Fruit fly (Drosophila melanogaster): Measurements from ENCODE around the gene Alp9.
A peak's percentile ranks its signal among the peaks of the same experiment; 100 is the strongest.

Alp9 gene

DNA sequence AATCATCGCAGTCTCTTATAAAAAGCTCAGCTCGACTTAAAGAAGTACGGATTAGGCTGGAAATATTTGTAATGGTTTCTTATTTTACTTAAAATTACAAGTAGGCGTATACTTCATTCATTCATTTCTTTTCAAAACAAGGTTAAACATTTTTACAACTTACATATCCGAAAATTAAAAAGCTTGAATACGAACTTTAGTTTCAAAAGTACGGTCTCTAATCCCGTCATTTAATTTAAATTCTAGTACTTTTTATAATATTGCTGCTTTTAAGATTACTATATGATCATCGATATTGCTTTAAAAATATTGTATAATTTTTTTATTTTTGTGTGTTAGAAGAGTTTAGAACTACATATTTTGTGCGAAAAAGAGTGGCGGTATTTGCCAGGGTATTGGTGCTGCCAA lies 34.8 kb downstream of the Alp9 start (continued):
- peak; percentile 65 for TF ChIP-seq CG31627 (GFP tag; optimal IDR thresholded peaks at IDR 0.05)
- no peak for TF ChIP-seq CG7368 (GFP tag; optimal IDR thresholded peaks at IDR 0.05)
- TF ChIP-seq CG4318 (GFP tag; optimal IDR thresholded peaks at IDR 0.05): peak; percentile 29
- peak; percentile 64 for TF ChIP-seq CG32006 (GFP tag; optimal IDR thresholded peaks at IDR 0.05)
- no peak for TF ChIP-seq Sox15 (GFP tag; optimal IDR thresholded peaks at IDR 0.05)
- TF ChIP-seq CG11762 (GFP tag; optimal IDR thresholded peaks at IDR 0.05; ENCODE audit: insufficient read depth): no peak
- TF ChIP-seq CG16779 (tag; optimal IDR thresholded peaks at IDR 0.05): no peak
- TF ChIP-seq CG1621 (tag; optimal IDR thresholded peaks at IDR 0.05): no peak
- TF ChIP-seq CG9139 (GFP tag; optimal IDR thresholded peaks at IDR 0.05): no peak
- peak; percentile 13 for TF ChIP-seq CG6792 (GFP tag; optimal IDR thresholded peaks at IDR 0.05)
- peak; percentile 60 for TF ChIP-seq Sox14 (GFP tag; optimal IDR thresholded peaks at IDR 0.05)
- no peak for TF ChIP-seq CG11902 (GFP tag; optimal IDR thresholded peaks at IDR 0.05)

DNA sequence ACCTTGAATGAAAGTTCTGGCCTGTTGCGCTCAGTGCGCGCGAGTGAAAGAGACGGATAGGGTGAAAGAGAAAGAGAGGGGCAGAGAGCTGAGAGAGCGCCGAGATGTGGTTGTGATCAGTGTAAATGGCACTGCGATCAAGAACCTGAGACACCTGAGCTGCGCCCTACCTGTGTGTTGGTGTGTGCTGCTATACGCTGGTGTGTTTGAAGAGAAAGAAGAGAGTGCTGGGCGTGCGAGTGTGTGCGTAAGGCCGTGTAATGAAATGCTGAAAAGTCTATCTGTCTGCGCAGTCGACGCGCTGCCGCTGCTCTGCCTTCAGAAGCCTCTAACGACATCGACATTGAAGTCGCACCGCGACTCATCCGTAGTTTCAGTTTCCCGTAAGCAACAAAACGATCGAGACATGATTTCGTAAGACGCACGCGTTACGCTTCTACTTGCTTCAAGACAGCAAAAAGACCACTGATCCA lies 35.3 kb downstream of the Alp9 start, which contains the start of gene Blimp-1:
Blimp-1 (plus strand) TSS at position 376 of the 473 bp plus-strand sequence.
- no peak for TF ChIP-seq CG11294 (GFP tag; IDR thresholded peaks at IDR 0.05)
- TF ChIP-seq Sox102F (GFP tag; optimal IDR thresholded peaks at IDR 0.05): no peak
- peak; percentile 74 for TF ChIP-seq Blimp-1 (GFP tag; optimal IDR thresholded peaks at IDR 0.05)
- TF ChIP-seq ss (GFP tag; optimal IDR thresholded peaks at IDR 0.05): no peak
- TF ChIP-seq achi (GFP tag; optimal IDR thresholded peaks at IDR 0.05): no peak
- no peak for TF ChIP-seq Hr4 (GFP tag; optimal IDR thresholded peaks at IDR 0.05)
- no peak for TF ChIP-seq Smox (GFP tag; optimal IDR thresholded peaks at IDR 0.05)
- TF ChIP-seq CG3919 (GFP tag; optimal IDR thresholded peaks at IDR 0.05): no peak
- TF ChIP-seq Sox15 (GFP tag; optimal IDR thresholded peaks at IDR 0.05): no peak
- no peak for TF ChIP-seq topi (GFP tag; optimal IDR thresholded peaks at IDR 0.05)
- TF ChIP-seq OdsH (GFP tag; optimal IDR thresholded peaks at IDR 0.05): no peak
- no peak for TF ChIP-seq acj6 (GFP tag; optimal IDR thresholded peaks at IDR 0.05)
- no peak for TF ChIP-seq fd59A (GFP tag; optimal IDR thresholded peaks at IDR 0.05)
- TF ChIP-seq eg (GFP tag; IDR thresholded peaks at IDR 0.05): no peak
- peak; percentile 29 for TF ChIP-seq fkh (GFP tag; optimal IDR thresholded peaks at IDR 0.05)
- no peak for TF ChIP-seq lz (GFP tag; optimal IDR thresholded peaks at IDR 0.05)
- no peak for TF ChIP-seq CG10669 (GFP tag; optimal IDR thresholded peaks at IDR 0.05)
- TF ChIP-seq CG6163 (GFP tag; IDR thresholded peaks at IDR 0.05): 0 out of 3 replicates have a peak, but pooled peaks have one; percentile 11
- no peak for TF ChIP-seq CG8632 (GFP tag; optimal IDR thresholded peaks at IDR 0.05)
- TF ChIP-seq Ets96B (tag; optimal IDR thresholded peaks at IDR 0.05): no peak
- TF ChIP-seq Met (GFP tag; optimal IDR thresholded peaks at IDR 0.05): no peak
- TF ChIP-seq CG16779 (tag; optimal IDR thresholded peaks at IDR 0.05): no peak
- no peak for TF ChIP-seq CG34406 (GFP tag; optimal IDR thresholded peaks at IDR 0.05)
- peak; percentile 44 for TF ChIP-seq CG6854 (GFP tag; optimal IDR thresholded peaks at IDR 0.05)
- no peak for TF ChIP-seq fd85E (GFP tag; optimal IDR thresholded peaks at IDR 0.05)
- no peak for TF ChIP-seq CG31627 (GFP tag; optimal IDR thresholded peaks at IDR 0.05)
- TF ChIP-seq CG3032 (tag; optimal IDR thresholded peaks at IDR 0.05): no peak
- TF ChIP-seq CG32006 (GFP tag; optimal IDR thresholded peaks at IDR 0.05): no peak
- no peak for TF ChIP-seq pdm3 (GFP tag; optimal IDR thresholded peaks at IDR 0.05)
- no peak for TF ChIP-seq Lpt (GFP tag; optimal IDR thresholded peaks at IDR 0.05)
- TF ChIP-seq Eip75B (GFP tag; optimal IDR thresholded peaks at IDR 0.05): no peak
- no peak for TF ChIP-seq salr (GFP tag; optimal IDR thresholded peaks at IDR 0.05)
- TF ChIP-seq vri (GFP tag; optimal IDR thresholded peaks at IDR 0.05): peak; percentile 32
- no peak for TF ChIP-seq CG9139 (GFP tag; optimal IDR thresholded peaks at IDR 0.05)
- TF ChIP-seq svp (GFP tag): no peak
- no peak for TF ChIP-seq CG6792 (GFP tag; optimal IDR thresholded peaks at IDR 0.05)
- TF ChIP-seq Eip93F (GFP tag; optimal IDR thresholded peaks at IDR 0.05): no peak
- no peak for TF ChIP-seq Hr39 (GFP tag; optimal IDR thresholded peaks at IDR 0.05)
- TF ChIP-seq Hr38 (GFP tag; optimal IDR thresholded peaks at IDR 0.05): no peak
